Worm (Caenorhabditis elegans): Measurements from ENCODE around the gene rbr-2.

DNA sequence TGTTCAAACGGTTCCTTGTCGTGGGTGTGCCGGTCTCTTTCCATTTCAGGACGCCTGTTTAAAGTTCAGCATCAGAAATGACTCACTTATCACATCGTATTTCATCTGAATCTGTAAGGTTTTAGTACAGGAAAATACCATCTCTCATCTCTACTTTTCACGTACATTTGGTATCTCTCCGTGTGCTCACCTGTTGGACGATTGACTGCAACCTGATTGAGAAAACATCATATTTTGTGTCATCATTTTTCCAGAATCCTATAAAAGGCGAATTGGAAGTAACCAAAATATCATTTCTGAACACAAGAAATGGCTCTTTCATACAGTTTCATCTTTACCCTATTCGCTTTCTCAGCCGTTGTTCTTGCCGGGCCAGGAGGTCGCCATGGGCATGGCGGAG, 19.8 kb upstream of the rbr-2 start, which contains the start of gene srlf-30:
- TF ChIP-seq mxl-1 (tag; optimal IDR thresholded peaks at IDR 0.05) = no peak
- no peak for TF ChIP-seq F57A8.1 (GFP tag; optimal IDR thresholded peaks at IDR 0.05)
